Worm (Caenorhabditis elegans) whole organism, L2 larva: ENCODE results near the gene F12A10.9.

Experiments used
- C34F6.9 ChIP-seq: fragments of 150-350 bp; optimal IDR thresholded peaks from 2 replicates; lab custom pipeline; 2014; ENCODE audit warnings: missing biosample characterization, missing genetic modification characterization
- R02D3.7 ChIP-seq: fragments of 150-350 bp; optimal IDR thresholded peaks from 2 replicates; lab custom pipeline; 2014; ENCODE audit warnings: missing biosample characterization, missing genetic modification characterization
- ZK546.5 ChIP-seq: sonication (generic microtip); optimal IDR thresholded peaks from 2 replicates; lab custom pipeline; 2017; ENCODE audit warnings: missing biosample characterization, missing genetic modification characterization
- aly-2 ChIP-seq: fragments of 150-350 bp; optimal IDR thresholded peaks from 2 replicates; lab custom pipeline; 2014; ENCODE audit warnings: missing biosample characterization, missing genetic modification characterization
- ama-1 ChIP-seq: fragments of 150-350 bp; optimal IDR thresholded peaks from 2 replicates; lab custom pipeline; 2018; ENCODE audit warnings: inconsistent platforms
- ceh-16 ChIP-seq: fragments of 150-350 bp; optimal IDR thresholded peaks from 2 replicates; lab custom pipeline; 2014; ENCODE audit warnings: missing biosample characterization, missing genetic modification characterization
- crh-2 ChIP-seq: sonication (generic microtip); optimal IDR thresholded peaks from 2 replicates; lab custom pipeline; 2017; ENCODE audit warnings: missing biosample characterization, missing genetic modification characterization
- dmd-4 ChIP-seq: sonication (generic microtip); optimal IDR thresholded peaks from 2 replicates; lab custom pipeline; 2017; ENCODE audit warnings: missing biosample characterization, missing genetic modification characterization
- elt-3 ChIP-seq: sonication (generic microtip); optimal IDR thresholded peaks from 2 replicates; lab custom pipeline; 2017; ENCODE audit warnings: missing biosample characterization, missing genetic modification characterization
- fos-1 ChIP-seq: fragments of 150-350 bp; optimal IDR thresholded peaks from 2 replicates; lab custom pipeline; 2014; ENCODE audit warnings: missing biosample characterization, missing genetic modification characterization
- gmeb-1 ChIP-seq: fragments of 150-350 bp; optimal IDR thresholded peaks from 2 replicates; lab custom pipeline; 2014; ENCODE audit warnings: missing biosample characterization, missing genetic modification characterization
- lin-11 ChIP-seq: fragments of 150-350 bp; sonication (generic microtip); optimal IDR thresholded peaks from 2 replicates; lab custom pipeline; 2014; ENCODE audit warnings: missing biosample characterization, missing genetic modification characterization, inconsistent platforms, mixed read lengths
- lin-13 ChIP-seq: fragments of 150-350 bp; optimal IDR thresholded peaks from 2 replicates; lab custom pipeline; 2014; ENCODE audit warnings: missing biosample characterization, missing genetic modification reagents, missing genetic modification characterization
- lsy-2 ChIP-seq, 2 experiments: fragments of 150-350 bp in 1 of 2; sonication (generic microtip) in 1 of 2; optimal IDR thresholded peaks; 2 replicates each; lab custom pipeline; 2014 to 2017; ENCODE audit warnings: missing biosample characterization in 2 of 2, missing genetic modification characterization in 2 of 2
- mab-5 ChIP-seq: fragments of 150-350 bp; optimal IDR thresholded peaks from 2 replicates; lab custom pipeline; 2014; ENCODE audit warnings: missing biosample characterization, missing genetic modification characterization
- nhr-21 ChIP-seq: fragments of 150-350 bp; optimal IDR thresholded peaks from 2 replicates; lab custom pipeline; 2014; ENCODE audit warnings: missing biosample characterization, missing genetic modification characterization
- nhr-25 ChIP-seq: fragments of 150-350 bp; sonication (generic microtip); optimal IDR thresholded peaks from 3 replicates; lab custom pipeline; 2014; ENCODE audit warnings: missing biosample characterization, missing genetic modification characterization
- nhr-6 ChIP-seq: fragments of 150-350 bp; optimal IDR thresholded peaks from 2 replicates; lab custom pipeline; 2014; ENCODE audit warnings: missing biosample characterization, missing genetic modification characterization
- skn-1 ChIP-seq: sonication (generic microtip); optimal IDR thresholded peaks from 2 replicates; lab custom pipeline; 2017; ENCODE audit warnings: missing biosample characterization, missing genetic modification characterization
- unc-39 ChIP-seq: fragments of 150-350 bp; optimal IDR thresholded peaks from 2 replicates; lab custom pipeline; 2014; ENCODE audit warnings: missing biosample characterization, missing genetic modification characterization
- unc-62 ChIP-seq: fragments of 150-350 bp; optimal IDR thresholded peaks from 2 replicates; lab custom pipeline; 2014; ENCODE audit warnings: missing biosample characterization, missing genetic modification reagents, missing genetic modification characterization
- zag-1 ChIP-seq: fragments of 150-350 bp; optimal IDR thresholded peaks from 2 replicates; lab custom pipeline; 2014; ENCODE audit warnings: missing biosample characterization, missing genetic modification characterization
- ztf-1 ChIP-seq: fragments of 200-800 bp; sonication (Bioruptor generic); conservative IDR thresholded peaks from 2 replicates; pipeline ENCODE4 v1.3.6; 2022; ENCODE audit warnings: missing genetic modification characterization, missing compliant biosample characterization

F12A10.9 gene

DNA sequence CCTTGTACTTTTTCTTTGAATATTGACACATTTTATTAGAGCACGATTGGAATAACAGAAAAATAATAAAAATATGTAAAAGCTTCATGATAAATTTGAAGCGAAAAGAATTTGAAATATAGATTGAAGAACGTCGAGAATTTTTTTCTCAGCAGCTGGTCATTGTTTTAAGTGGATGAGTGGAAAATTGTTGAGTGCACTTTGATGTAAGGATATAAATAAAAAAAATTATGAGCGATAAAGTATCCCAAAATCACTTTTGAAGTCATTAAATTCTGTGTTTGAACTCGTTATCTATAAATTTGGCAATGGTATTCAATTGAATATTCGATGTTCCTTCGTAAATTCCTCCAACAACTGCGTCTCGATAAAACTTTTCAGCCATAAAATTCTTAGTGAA lies 46.3 kb downstream of the F12A10.9 start, which contains the start of gene ins-13:
Gene ins-13 (minus strand): TSS at position 101 of the 400 bp plus-strand sequence.
- TF ChIP-seq nhr-6 (no peak), ztf-1 (no peak), unc-39 (tag; lab: Kevin White, UChicago) (no peak), mab-5 (no peak), elt-3 (tag; lab: Kevin White, UChicago) (no peak), zag-1 (tag; lab: Kevin White, UChicago) (no peak), dmd-4 (tag; lab: Kevin White, UChicago) (no peak), C34F6.9 (tag; lab: Kevin White, UChicago) (no peak), skn-1 (tag; lab: Kevin White, UChicago) (no peak), lin-11 (tag; lab: Kevin White, UChicago) (no peak), ceh-16 (tag; lab: Kevin White, UChicago) (no peak), crh-2 (tag; lab: Kevin White, UChicago) (no peak), ZK546.5 (tag; lab: Kevin White, UChicago) (no peak), R02D3.7 (tag; lab: Kevin White, UChicago) (no peak), lin-13 (GFP tag; lab: Kevin White, UChicago) (no peak), nhr-21 (tag; lab: Kevin White, UChicago) (no peak), aly-2 (tag; lab: Kevin White, UChicago) (no peak), ama-1 (lab: Kevin White, UChicago) (no peak), nhr-25 (no peak)

DNA sequence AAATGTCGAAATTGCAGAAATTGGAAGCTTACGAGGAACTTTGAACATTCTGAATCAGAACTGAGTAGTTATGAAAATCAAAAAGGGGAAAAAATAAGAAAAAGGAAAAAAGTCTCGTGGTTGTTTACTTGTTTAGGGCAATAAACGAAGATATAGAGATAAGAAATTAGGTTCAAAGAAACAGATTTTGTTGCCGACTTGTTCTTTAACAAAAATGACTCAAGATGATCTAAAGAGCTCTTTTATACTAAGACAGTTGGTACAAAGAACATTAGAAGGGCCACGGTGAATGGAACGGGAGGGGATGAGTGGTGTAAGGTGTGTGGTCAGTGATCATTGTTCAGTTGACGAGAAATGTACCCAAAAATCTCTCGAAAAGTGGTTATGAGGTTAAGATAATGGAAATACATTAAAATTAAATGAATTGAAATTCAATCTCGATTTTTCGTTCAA lies 49.0 kb downstream of the F12A10.9 start, which contains the start of gene acdh-2:
Gene acdh-2 (minus strand): TSS at position 51 of the 453 bp plus-strand sequence.
- TF ChIP-seq fos-1 (tag; lab: Kevin White, UChicago) (no peak), mab-5 (no peak), zag-1 (tag; lab: Kevin White, UChicago) (no peak), C34F6.9 (tag; lab: Kevin White, UChicago) (no peak), dmd-4 (tag; lab: Kevin White, UChicago) (no peak), unc-62 (GFP tag; lab: Kevin White, UChicago) (no peak), lsy-2 (tag; optimal IDR thresholded peaks at IDR 0.05; lab: Kevin White, UChicago) (no peak), gmeb-1 (tag; lab: Kevin White, UChicago) (no peak)
